Fruit fly (Drosophila melanogaster): ENCODE measurements around the gene CG14074.

CG14074 gene

dm6 chr3L:18869035-18869826, 3.2 kb downstream of the CG14074 start, which contains the start of gene Grx1 (continued):
- TF ChIP-seq pzg (GFP tag; optimal IDR thresholded peaks at IDR 0.05) (peak; percentile 42), CG6683 (GFP tag; optimal IDR thresholded peaks at IDR 0.05) (no peak), CG4707 (GFP tag; optimal IDR thresholded peaks at IDR 0.05) (no peak), CG7963 (GFP tag; IDR thresholded peaks at IDR 0.05; ENCODE audit: partially characterized antibody) (no peak), CG14965 (GFP tag; optimal IDR thresholded peaks at IDR 0.05; ENCODE audit: borderline replicate concordance) (no peak), CG7745 (tag; optimal IDR thresholded peaks at IDR 0.05) (no peak), ham (GFP tag; IDR thresholded peaks at IDR 0.05) (no peak), CG18011 (GFP tag; optimal IDR thresholded peaks at IDR 0.05) (peak; percentile 39), CG13424 (tag; optimal IDR thresholded peaks at IDR 0.05) (peak; percentile 68), p53 (GFP tag; optimal IDR thresholded peaks at IDR 0.05) (no peak), CrebB (tag; optimal IDR thresholded peaks at IDR 0.05) (peak; percentile 38), corto (GFP tag; optimal IDR thresholded peaks at IDR 0.05) (peak; percentile 36), CG6813 (GFP tag; optimal IDR thresholded peaks at IDR 0.05) (peak; percentile 4), chn (GFP tag; optimal IDR thresholded peaks at IDR 0.05) (no peak), unc-4 (GFP tag; IDR thresholded peaks at IDR 0.05; ENCODE audit: partially characterized antibody) (no peak), maf-S (GFP tag; optimal IDR thresholded peaks at IDR 0.05) (peak; percentile 31), Nf-YC (tag; optimal IDR thresholded peaks at IDR 0.05) (peak; percentile 66), Hmx (GFP tag; optimal IDR thresholded peaks at IDR 0.05) (peak; percentile 33), CG31388 (GFP tag; optimal IDR thresholded peaks at IDR 0.05) (no peak), CG15011 (GFP tag; optimal IDR thresholded peaks at IDR 0.05) (peak; percentile 16), PHDP (tag; optimal IDR thresholded peaks at IDR 0.05) (peak; percentile 76), ssp (GFP tag; IDR thresholded peaks at IDR 0.05) (peak; percentile 52; the same call in 1 of the 2 replicates), CG43689 (GFP tag; IDR thresholded peaks at IDR 0.05) (no peak), Taf1 (GFP tag; IDR thresholded peaks at IDR 0.05) (peak; percentile 32; the same call in 1 of the 2 replicates), inv (GFP tag; IDR thresholded peaks at IDR 0.05; ENCODE audit: partially characterized antibody) (no peak), gce (GFP tag; IDR thresholded peaks at IDR 0.05) (no peak), crp (GFP tag; optimal IDR thresholded peaks at IDR 0.05) (peak; percentile 49 to 90), Jarid2 (GFP tag; optimal IDR thresholded peaks at IDR 0.05) (no peak), CG11247 (GFP tag; IDR thresholded peaks at IDR 0.05) (no peak), TFAM (GFP tag; optimal IDR thresholded peaks at IDR 0.05) (no peak), CG3407 (GFP tag; optimal IDR thresholded peaks at IDR 0.05) (peak; percentile 21), D (optimal IDR thresholded peaks at IDR 0.05) (no peak), D (GFP tag; optimal IDR thresholded peaks at IDR 0.05) (peak; percentile 47), CG6254 (GFP tag; optimal IDR thresholded peaks at IDR 0.05) (no peak), da (GFP tag; optimal IDR thresholded peaks at IDR 0.05) (no peak), onecut (GFP tag; IDR thresholded peaks at IDR 0.05) (no peak), CG8765 (GFP tag; IDR thresholded peaks at IDR 0.05) (no peak), Bteb2 (GFP tag; optimal IDR thresholded peaks at IDR 0.05) (peak; percentile 48), CG5180 (GFP tag; optimal IDR thresholded peaks at IDR 0.05) (peak; percentile 6), kay (GFP tag; optimal IDR thresholded peaks at IDR 0.05) (peak; percentile 55), CG14667 (GFP tag; IDR thresholded peaks at IDR 0.05) (no peak), CG14710 (tag; optimal IDR thresholded peaks at IDR 0.05) (peak; percentile 60), unpg (GFP tag; optimal IDR thresholded peaks at IDR 0.05) (peak; percentile 71), trem (tag; optimal IDR thresholded peaks at IDR 0.05) (peak; percentile 59), klu (GFP tag; IDR thresholded peaks at IDR 0.05) (no peak)
